Worm (Caenorhabditis elegans): ENCODE data around the gene W02H5.2.

DNA sequence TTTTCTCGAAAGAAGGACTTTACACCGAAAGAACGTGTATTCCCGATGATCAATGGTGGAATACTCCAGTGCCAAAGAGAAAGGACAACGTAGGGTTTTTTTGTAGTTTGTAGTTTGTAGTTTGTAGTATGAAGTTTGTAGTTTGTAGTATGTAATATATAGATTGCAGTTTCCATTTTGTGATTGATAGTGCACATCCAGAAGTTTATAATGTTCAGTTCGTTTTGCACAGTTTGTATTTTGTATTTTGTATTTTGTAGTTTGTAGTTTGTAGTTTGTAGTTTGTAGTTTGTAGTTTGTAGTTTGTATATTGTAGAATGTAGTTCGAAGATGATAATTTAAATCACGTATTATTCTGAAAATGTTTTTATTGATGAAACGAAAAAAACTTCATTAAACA is 21.6 kb upstream of the W02H5.2 start:
- TF ChIP-seq nfya-1 (tag; optimal IDR thresholded peaks at IDR 0.05) (no peak), pros-1 (tag; optimal IDR thresholded peaks at IDR 0.05) (no peak), fkh-10 (GFP tag; optimal IDR thresholded peaks at IDR 0.05) (no peak)
